Worm (Caenorhabditis elegans): ENCODE results near the gene srt-19.
"Not testable (repeated sequence)": the region's sequence is repeated elsewhere in the genome, so short reads cannot be mapped to it uniquely, and the experiment has no call there.

Gene srt-19

ce11 chrV:4284737-4285136 lies at the start of gene srt-19:
Gene srt-19 (plus strand): TSS chrV:4285037.
- not testable (repeated sequence) for TF ChIP-seq unc-62 (GFP tag; optimal IDR thresholded peaks at IDR 0.05)

- no peak for TF ChIP-seq unc-62 (GFP tag; optimal IDR thresholded peaks at IDR 0.05)
Observed at ce11 chrV:4236118-4236517, 48.7 kb upstream of the srt-19 start, which contains the start of gene nlp-13. Gene nlp-13 (plus strand): TSS chrV:4236418.

- no peak for TF ChIP-seq unc-62 (GFP tag; optimal IDR thresholded peaks at IDR 0.05)
Observed at ce11 chrV:4240292-4240691, 44.5 kb upstream of the srt-19 start, which contains the start of gene srh-204. Gene srh-204 (minus strand): TSS chrV:4240392.

ce11 chrV:4241555-4241954 lies 43.3 kb upstream of the srt-19 start:
- no peak for TF ChIP-seq unc-62 (GFP tag; optimal IDR thresholded peaks at IDR 0.05)

ce11 chrV:4242431-4242830 lies 42.4 kb upstream of the srt-19 start, which contains the start of gene srt-12:
Gene srt-12 (minus strand): TSS chrV:4242531.
- no peak for TF ChIP-seq unc-62 (GFP tag; optimal IDR thresholded peaks at IDR 0.05)

ce11 chrV:4248359-4248758 lies 36.5 kb upstream of the srt-19 start:
- no peak for TF ChIP-seq unc-62 (GFP tag; optimal IDR thresholded peaks at IDR 0.05)

- no peak for TF ChIP-seq unc-62 (GFP tag; optimal IDR thresholded peaks at IDR 0.05)
Observed at ce11 chrV:4250047-4250446, 34.8 kb upstream of the srt-19 start, which contains the start of gene srt-13. Gene srt-13 (minus strand): TSS chrV:4250147.

ce11 chrV:4256474-4256873 lies 28.4 kb upstream of the srt-19 start, which contains the start of gene srt-14:
Gene srt-14 (minus strand): TSS chrV:4256574.
- no peak for TF ChIP-seq unc-62 (GFP tag; optimal IDR thresholded peaks at IDR 0.05)

ce11 chrV:4260090-4260489 lies 24.7 kb upstream of the srt-19 start, which contains the start of gene srt-3:
Gene srt-3 (minus strand): TSS chrV:4260190.
- no peak for TF ChIP-seq unc-62 (GFP tag; optimal IDR thresholded peaks at IDR 0.05)

ce11 chrV:4261385-4261784 lies 23.5 kb upstream of the srt-19 start:
- TF ChIP-seq unc-62 (GFP tag; optimal IDR thresholded peaks at IDR 0.05), result no peak

ce11 chrV:4264516-4264915 lies 20.3 kb upstream of the srt-19 start, which contains the start of gene srt-35:
Gene srt-35 (minus strand): TSS chrV:4264616.
- no peak for TF ChIP-seq unc-62 (GFP tag; optimal IDR thresholded peaks at IDR 0.05)

- not testable (repeated sequence) for TF ChIP-seq unc-62 (GFP tag; optimal IDR thresholded peaks at IDR 0.05)
Observed at ce11 chrV:4268213-4268612, 16.6 kb upstream of the srt-19 start, which contains the start of gene srt-36. Gene srt-36 (minus strand): TSS chrV:4268313.

- not testable (repeated sequence) for TF ChIP-seq unc-62 (GFP tag; optimal IDR thresholded peaks at IDR 0.05)
Observed at ce11 chrV:4271258-4271657, 13.6 kb upstream of the srt-19 start, which contains the start of gene srt-38. Gene srt-38 (minus strand): TSS chrV:4271358.

- TF ChIP-seq unc-62 (GFP tag; optimal IDR thresholded peaks at IDR 0.05), result no peak
Observed at ce11 chrV:4273372-4273771, 11.5 kb upstream of the srt-19 start.

- not testable (repeated sequence) for TF ChIP-seq unc-62 (GFP tag; optimal IDR thresholded peaks at IDR 0.05)
Observed at ce11 chrV:4278735-4279134, 6.1 kb upstream of the srt-19 start, which contains the start of gene srt-20. Gene srt-20 (minus strand): TSS chrV:4278835.

- TF ChIP-seq unc-62 (GFP tag; optimal IDR thresholded peaks at IDR 0.05), result not testable (repeated sequence)
Observed at ce11 chrV:4281699-4282098, 3.1 kb upstream of the srt-19 start, which contains the start of gene srt-37. Gene srt-37 (minus strand): TSS chrV:4281799.

- TF ChIP-seq unc-62 (GFP tag; optimal IDR thresholded peaks at IDR 0.05), result not testable (repeated sequence)
Observed at ce11 chrV:4290093-4290492, 5.3 kb downstream of the srt-19 start, which contains the start of gene srh-193. Gene srh-193 (minus strand): TSS chrV:4290193.
